Worm (Caenorhabditis elegans) whole organism, mixed stage, embryonic: ENCODE data around the gene fbxa-105.

Experiments used
- M03D4.4 ChIP-seq: sonication (generic microtip); optimal IDR thresholded peaks from 2 replicates; lab custom pipeline; 2017; ENCODE audit warnings: mild to moderate bottlenecking, missing genetic modification characterization, missing compliant biosample characterization
- elt-1 ChIP-seq: sonication (generic microtip); optimal IDR thresholded peaks from 2 replicates; lab custom pipeline; 2017; ENCODE audit warnings: missing genetic modification characterization, mild to moderate bottlenecking, missing compliant biosample characterization, antibody characterized with exemption, moderate library complexity, borderline replicate concordance; ENCODE audit not compliant: insufficient read depth
- elt-3 ChIP-seq: fragments of 150-350 bp; optimal IDR thresholded peaks from 2 replicates; lab custom pipeline; 2014; ENCODE audit warnings: missing biosample characterization, missing genetic modification characterization
- lin-13 ChIP-seq: fragments of 150-350 bp; optimal IDR thresholded peaks from 2 replicates; lab custom pipeline; 2014; ENCODE audit warnings: missing biosample characterization, missing genetic modification characterization
- lsy-2 ChIP-seq: fragments of 150-350 bp; optimal IDR thresholded peaks from 2 replicates; lab custom pipeline; 2014; ENCODE audit warnings: missing biosample characterization, missing genetic modification characterization
- mab-5 ChIP-seq: fragments of 150-350 bp; optimal IDR thresholded peaks from 2 replicates; lab custom pipeline; 2014; ENCODE audit warnings: missing biosample characterization, missing genetic modification characterization
- nhr-2 ChIP-seq: fragments of 150-350 bp; optimal IDR thresholded peaks from 2 replicates; lab custom pipeline; 2014; ENCODE audit warnings: missing biosample characterization, missing genetic modification characterization
- nhr-76 ChIP-seq: sonication (generic microtip); optimal IDR thresholded peaks from 2 replicates; lab custom pipeline; 2017; ENCODE audit warnings: missing biosample characterization, missing genetic modification characterization
- unc-120 ChIP-seq: sonication (generic microtip); optimal IDR thresholded peaks from 2 replicates; lab custom pipeline; 2017; ENCODE audit warnings: missing genetic modification characterization, missing compliant biosample characterization; ENCODE audit not compliant: poor library complexity, severe bottlenecking
- unc-39 ChIP-seq: fragments of 150-350 bp; optimal IDR thresholded peaks from 2 replicates; lab custom pipeline; 2014; ENCODE audit warnings: missing biosample characterization, missing genetic modification characterization
- ztf-11 ChIP-seq: fragments of 150-350 bp; optimal IDR thresholded peaks from 2 replicates; lab custom pipeline; 2014; ENCODE audit warnings: missing biosample characterization, missing genetic modification characterization

ce11 chrV:7431016-7431415 lies 39.2 kb upstream of the fbxa-105 start, which contains the start of gene srw-71:
- TF ChIP-seq nhr-76 (no peak), ztf-11 (tag; lab: Kevin White, UChicago) (no peak), unc-39 (tag; lab: Kevin White, UChicago) (no peak), elt-3 (tag; lab: Kevin White, UChicago) (no peak), lin-13 (tag; lab: Kevin White, UChicago) (no peak), M03D4.4 (tag; lab: Kevin White, UChicago) (no peak), nhr-2 (tag; lab: Kevin White, UChicago) (no peak), mab-5 (tag; lab: Kevin White, UChicago) (no peak), elt-1 (tag; lab: Kevin White, UChicago) (no peak), unc-120 (no peak), lsy-2 (tag; lab: Kevin White, UChicago) (no peak)
